Fruit fly (Drosophila melanogaster): ENCODE data around the gene CG31007.

Gene CG31007

DNA sequence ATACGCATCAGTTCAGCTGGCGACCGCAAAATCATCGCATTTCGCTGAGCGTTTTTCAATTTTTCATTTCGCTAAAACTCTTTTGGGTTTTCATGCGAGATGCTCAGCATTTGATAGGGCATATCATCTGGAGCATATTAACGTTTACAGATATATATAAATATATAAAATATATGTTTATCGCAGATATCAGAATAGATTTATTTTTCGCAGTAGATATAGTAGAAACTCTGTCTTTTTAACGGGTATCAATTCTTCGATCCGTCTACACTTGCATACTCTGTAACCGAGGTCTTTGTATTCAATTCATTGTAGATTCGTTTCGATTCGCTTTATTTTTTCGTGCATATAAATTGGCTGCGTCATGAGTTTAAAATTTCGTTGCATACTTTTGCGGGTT lies 27.4 kb upstream of the CG31007 start (continued):
- TF ChIP-seq CG10431 (GFP tag; optimal IDR thresholded peaks at IDR 0.05) (no peak), lmd (GFP tag; IDR thresholded peaks at IDR 0.05) (peak; percentile 23; the same call in 1 of the 2 replicates), nerfin-2 (GFP tag; IDR thresholded peaks at IDR 0.05; ENCODE audit: partially characterized antibody) (no peak), ato (GFP tag; IDR thresholded peaks at IDR 0.05; ENCODE audit: partially characterized antibody) (no peak), CG12299 (tag; optimal IDR thresholded peaks at IDR 0.05) (no peak), CG3995 (GFP tag; optimal IDR thresholded peaks at IDR 0.05) (no peak), Ssrp (tag; optimal IDR thresholded peaks at IDR 0.05) (no peak), ind (GFP tag; optimal IDR thresholded peaks at IDR 0.05) (peak; percentile 6), knrl (GFP tag; IDR thresholded peaks at IDR 0.05; ENCODE audit: partially characterized antibody) (no peak), CG6272 (GFP tag; IDR thresholded peaks at IDR 0.05) (no peak), CG10366 (GFP tag; IDR thresholded peaks at IDR 0.05) (peak; percentile 24; the same call in 1 of the 2 replicates), CG6854 (GFP tag; optimal IDR thresholded peaks at IDR 0.05) (no peak), nom (GFP tag; optimal IDR thresholded peaks at IDR 0.05) (no peak), hb (GFP tag; IDR thresholded peaks at IDR 0.05; ENCODE audit: partially characterized antibody) (no peak), HLH54F (GFP tag; optimal IDR thresholded peaks at IDR 0.05) (no peak), CG10147 (GFP tag; optimal IDR thresholded peaks at IDR 0.05) (no peak), CG8359 (GFP tag; optimal IDR thresholded peaks at IDR 0.05; ENCODE audit: borderline replicate concordance) (no peak), CG3838 (GFP tag; optimal IDR thresholded peaks at IDR 0.05) (no peak), CG2678 (tag; optimal IDR thresholded peaks at IDR 0.05) (peak; percentile 51), kni (GFP tag; optimal IDR thresholded peaks at IDR 0.05) (no peak), CG13775 (GFP tag; optimal IDR thresholded peaks at IDR 0.05) (no peak), CG10979 (tag; optimal IDR thresholded peaks at IDR 0.05) (no peak), CG9727 (GFP tag; optimal IDR thresholded peaks at IDR 0.05) (no peak), ttk (GFP tag; IDR thresholded peaks at IDR 0.05) (0 out of 2 replicates have a peak, but pooled peaks have one; percentile 13), chm (GFP tag; IDR thresholded peaks at IDR 0.05) (no peak), CG15514 (GFP tag; optimal IDR thresholded peaks at IDR 0.05) (no peak), sob (GFP tag; IDR thresholded peaks at IDR 0.05) (0 out of 2 replicates have a peak, but pooled peaks have one; percentile 24), croc (GFP tag; conservative IDR thresholded peaks at IDR 0.05) (no peak), CHES-1-like (GFP tag; optimal IDR thresholded peaks at IDR 0.05) (no peak), z (GFP tag; IDR thresholded peaks at IDR 0.05) (no peak), Bdp1 (GFP tag; optimal IDR thresholded peaks at IDR 0.05) (no peak), B-H1 (GFP tag; IDR thresholded peaks at IDR 0.05) (peak; percentile 13; the same call in 1 of the 3 replicates), nmo (GFP tag; optimal IDR thresholded peaks at IDR 0.05) (peak; percentile 33), maf-S (GFP tag; optimal IDR thresholded peaks at IDR 0.05) (no peak), Scr (GFP tag; IDR thresholded peaks at IDR 0.05; ENCODE audit: partially characterized antibody) (no peak), Max (GFP tag; optimal IDR thresholded peaks at IDR 0.05) (no peak), Blimp-1 (GFP tag; optimal IDR thresholded peaks at IDR 0.05) (no peak), CG13296 (GFP tag; optimal IDR thresholded peaks at IDR 0.05) (no peak), stc (GFP tag; IDR thresholded peaks at IDR 0.05) (peak; percentile 52; the same call in 1 of the 2 replicates), prd (optimal IDR thresholded peaks at IDR 0.05) (no peak), prd (GFP tag; IDR thresholded peaks at IDR 0.05) (peak; percentile 52; the same call in 2 of the 3 replicates), da (GFP tag; optimal IDR thresholded peaks at IDR 0.05) (no peak), ase (GFP tag; IDR thresholded peaks at IDR 0.05) (0 out of 3 replicates have a peak, but pooled peaks have one; percentile 10), CG7786 (GFP tag; optimal IDR thresholded peaks at IDR 0.05) (no peak), CG9609 (GFP tag; optimal IDR thresholded peaks at IDR 0.05) (no peak), vvl (GFP tag; IDR thresholded peaks at IDR 0.05) (peak; percentile 42; the same call in 1 of the 2 replicates), Bteb2 (GFP tag; optimal IDR thresholded peaks at IDR 0.05) (no peak), NC2α (GFP tag; optimal IDR thresholded peaks at IDR 0.05) (no peak), CG6175 (GFP tag; IDR thresholded peaks at IDR 0.05) (no peak), sna (GFP tag; IDR thresholded peaks at IDR 0.05; ENCODE audit: partially characterized antibody) (no peak), dysf (GFP tag; IDR thresholded peaks at IDR 0.05) (peak; percentile 48; the same call in 2 of the 3 replicates)
